Worm (Caenorhabditis elegans) whole organism, L1 larva: ENCODE measurements around the gene prx-14.

Source experiments
- fos-1 ChIP-seq: fragments of 150-350 bp; optimal IDR thresholded peaks from 2 replicates; lab custom pipeline; 2014; ENCODE audit warnings: missing biosample characterization, missing genetic modification characterization
- lir-3 ChIP-seq: sonication (generic microtip); optimal IDR thresholded peaks from 2 replicates; lab custom pipeline; 2016; ENCODE audit warnings: mild to moderate bottlenecking, missing genetic modification characterization, moderate library complexity, missing compliant biosample characterization; ENCODE audit not compliant: poor library complexity
- mef-2 ChIP-seq: fragments of 150-350 bp; optimal IDR thresholded peaks from 2 replicates; lab custom pipeline; 2014; ENCODE audit warnings: missing biosample characterization, missing genetic modification characterization
- nhr-237 ChIP-seq: fragments of 150-350 bp; optimal IDR thresholded peaks from 2 replicates; lab custom pipeline; 2014; ENCODE audit warnings: missing biosample characterization, missing genetic modification characterization
- nhr-76 ChIP-seq: sonication (generic microtip); optimal IDR thresholded peaks from 2 replicates; lab custom pipeline; 2017; ENCODE audit warnings: missing biosample characterization, missing genetic modification characterization
- sptf-1 ChIP-seq: fragments of 150-350 bp; optimal IDR thresholded peaks from 2 replicates; lab custom pipeline; 2014; ENCODE audit warnings: missing biosample characterization, missing genetic modification characterization
- zag-1 ChIP-seq: fragments of 150-350 bp; optimal IDR thresholded peaks from 2 replicates; lab custom pipeline; 2014; ENCODE audit warnings: missing biosample characterization, missing genetic modification characterization

- TF ChIP-seq nhr-237 (tag; lab: Kevin White, UChicago) = no peak
- no peak for TF ChIP-seq lir-3
- no peak for TF ChIP-seq nhr-76
- no peak for TF ChIP-seq mef-2 (tag; lab: Kevin White, UChicago)
- no peak for TF ChIP-seq fos-1
- no peak for TF ChIP-seq sptf-1 (tag; lab: Kevin White, UChicago)
- TF ChIP-seq zag-1 (tag; lab: Kevin White, UChicago) = no peak
These were observed 22.2 kb upstream of the prx-14 start, which contains the start of gene C08F8.15 for ce11 chrIV:11160707-11161106.
